Worm (Caenorhabditis elegans) whole organism, L3 larva: ENCODE results near the gene cest-13.

Source experiments
- ZK546.5 ChIP-seq: sonication (generic microtip); optimal IDR thresholded peaks from 2 replicates; lab custom pipeline; 2017; ENCODE audit warnings: missing biosample characterization, missing genetic modification characterization
- aly-2 ChIP-seq: fragments of 150-350 bp; optimal IDR thresholded peaks from 2 replicates; lab custom pipeline; 2014; ENCODE audit warnings: missing biosample characterization, missing genetic modification characterization
- ama-1 ChIP-seq: fragments of 150-350 bp; optimal IDR thresholded peaks from 2 replicates; lab custom pipeline; 2018
- ceh-28 ChIP-seq: fragments of 150-350 bp; optimal IDR thresholded peaks from 2 replicates; lab custom pipeline; 2014; ENCODE audit warnings: missing biosample characterization, missing genetic modification reagents, missing genetic modification characterization
- ceh-9 ChIP-seq: sonication (generic microtip); optimal IDR thresholded peaks from 2 replicates; lab custom pipeline; 2018; ENCODE audit warnings: missing biosample characterization, missing genetic modification characterization
- daf-12 ChIP-seq: fragments of 150-350 bp; optimal IDR thresholded peaks from 2 replicates; lab custom pipeline; 2014; ENCODE audit warnings: missing biosample characterization, missing genetic modification reagents, missing genetic modification characterization
- egl-27 ChIP-seq: sonication (generic microtip); optimal IDR thresholded peaks from 4 replicates; lab custom pipeline; 2017; ENCODE audit warnings: missing biosample characterization, missing genetic modification reagents, missing genetic modification characterization
- egl-5 ChIP-seq: fragments of 150-350 bp; optimal IDR thresholded peaks from 2 replicates; lab custom pipeline; 2017; ENCODE audit warnings: missing biosample characterization, missing genetic modification reagents, missing genetic modification characterization, inconsistent platforms
- elt-2 ChIP-seq: sonication (generic microtip); optimal IDR thresholded peaks from 2 replicates; lab custom pipeline; 2016; ENCODE audit warnings: missing genetic modification reagents, mild to moderate bottlenecking, missing genetic modification characterization, missing compliant biosample characterization
- elt-3 ChIP-seq, 3 experiments: fragments of 150-350 bp in 1 of 3; sonication (generic microtip) in 2 of 3; optimal IDR thresholded peaks; 2 replicates in 2 of 3; 4 replicates in 1 of 3; lab custom pipeline; 2014 to 2017; ENCODE audit warnings: missing biosample characterization in 3 of 3, missing genetic modification characterization in 3 of 3
- eor-1 ChIP-seq, 2 experiments: fragments of 150-350 bp; optimal IDR thresholded peaks; 2 replicates each; lab custom pipeline; 2014 to 2018; ENCODE audit warnings: missing biosample characterization in 2 of 2, missing genetic modification characterization in 2 of 2
- fkh-10 ChIP-seq: sonication (generic microtip); optimal IDR thresholded peaks from 2 replicates; lab custom pipeline; 2017; ENCODE audit warnings: missing biosample characterization, missing genetic modification reagents, missing genetic modification characterization
- fkh-2 ChIP-seq: fragments of 150-350 bp; optimal IDR thresholded peaks from 2 replicates; lab custom pipeline; 2014; ENCODE audit warnings: missing biosample characterization, missing genetic modification reagents, missing genetic modification characterization
- fos-1 ChIP-seq: fragments of 150-350 bp; optimal IDR thresholded peaks from 2 replicates; lab custom pipeline; 2014; ENCODE audit warnings: missing biosample characterization, missing genetic modification characterization
- hmg-11 ChIP-seq: sonication (generic microtip); optimal IDR thresholded peaks from 2 replicates; lab custom pipeline; 2016; ENCODE audit warnings: missing genetic modification characterization, missing compliant biosample characterization
- jun-1 ChIP-seq: fragments of 150-350 bp; optimal IDR thresholded peaks from 2 replicates; lab custom pipeline; 2014; ENCODE audit warnings: missing biosample characterization, missing genetic modification reagents, missing genetic modification characterization
- lin-15B ChIP-seq: fragments of 150-350 bp; optimal IDR thresholded peaks from 2 replicates; lab custom pipeline; 2014; ENCODE audit warnings: missing biosample characterization, missing genetic modification characterization
- lin-39 ChIP-seq: fragments of 150-350 bp; optimal IDR thresholded peaks from 2 replicates; lab custom pipeline; 2018; ENCODE audit warnings: missing biosample characterization, missing genetic modification reagents, missing genetic modification characterization
- lsy-12 ChIP-seq: sonication (generic microtip); optimal IDR thresholded peaks from 2 replicates; lab custom pipeline; 2016; ENCODE audit warnings: mild to moderate bottlenecking, missing genetic modification characterization, missing compliant biosample characterization
- mdl-1 ChIP-seq: fragments of 150-350 bp; optimal IDR thresholded peaks from 2 replicates; lab custom pipeline; 2014; ENCODE audit warnings: missing biosample characterization, missing genetic modification characterization
- mml-1 ChIP-seq: fragments of 150-350 bp; sonication (generic microtip); optimal IDR thresholded peaks from 3 replicates; lab custom pipeline; 2014; ENCODE audit warnings: missing biosample characterization, missing genetic modification characterization
- nfya-1 ChIP-seq: sonication (generic microtip); optimal IDR thresholded peaks from 2 replicates; lab custom pipeline; 2017; ENCODE audit warnings: missing genetic modification characterization, mild to moderate bottlenecking, missing compliant biosample characterization, antibody characterized with exemption, moderate library complexity; ENCODE audit not compliant: insufficient read depth
- nhr-11 ChIP-seq: fragments of 150-350 bp; optimal IDR thresholded peaks from 2 replicates; lab custom pipeline; 2014; ENCODE audit warnings: missing biosample characterization, missing genetic modification characterization
- nhr-12 ChIP-seq: fragments of 150-350 bp; optimal IDR thresholded peaks from 2 replicates; lab custom pipeline; 2014; ENCODE audit warnings: missing biosample characterization, missing genetic modification characterization
- nhr-23 ChIP-seq: fragments of 150-350 bp; optimal IDR thresholded peaks from 2 replicates; lab custom pipeline; 2014; ENCODE audit warnings: missing biosample characterization, missing genetic modification reagents, missing genetic modification characterization
- nhr-237 ChIP-seq: fragments of 150-350 bp; optimal IDR thresholded peaks from 2 replicates; lab custom pipeline; 2014; ENCODE audit warnings: missing biosample characterization, missing genetic modification characterization
- nhr-25 ChIP-seq: sonication (generic microtip); optimal IDR thresholded peaks from 2 replicates; lab custom pipeline; 2017; ENCODE audit warnings: missing biosample characterization, missing genetic modification characterization
- nhr-28 ChIP-seq: fragments of 150-350 bp; optimal IDR thresholded peaks from 2 replicates; lab custom pipeline; 2014; ENCODE audit warnings: missing biosample characterization, missing genetic modification characterization
- nhr-67 ChIP-seq: fragments of 150-350 bp; optimal IDR thresholded peaks from 2 replicates; lab custom pipeline; 2014; ENCODE audit warnings: missing biosample characterization, missing genetic modification characterization
- nhr-76 ChIP-seq: fragments of 150-350 bp; sonication (generic microtip); optimal IDR thresholded peaks from 5 replicates; lab custom pipeline; 2014; ENCODE audit warnings: missing biosample characterization, missing genetic modification characterization
- nhr-77 ChIP-seq: fragments of 150-350 bp; optimal IDR thresholded peaks from 2 replicates; lab custom pipeline; 2014; ENCODE audit warnings: missing biosample characterization, missing genetic modification characterization
- pha-4 ChIP-seq: fragments of 150-350 bp; optimal IDR thresholded peaks from 2 replicates; lab custom pipeline; 2014; ENCODE audit warnings: missing biosample characterization, missing genetic modification reagents, missing genetic modification characterization
- sea-2 ChIP-seq: fragments of 150-350 bp; sonication (generic microtip); optimal IDR thresholded peaks from 4 replicates; lab custom pipeline; 2014; ENCODE audit warnings: missing biosample characterization, missing genetic modification reagents, missing genetic modification characterization
- skn-1 ChIP-seq: fragments of 150-350 bp; optimal IDR thresholded peaks from 2 replicates; lab custom pipeline; 2014; ENCODE audit warnings: missing biosample characterization, missing genetic modification characterization
- snpc-4 ChIP-seq: fragments of 150-350 bp; optimal IDR thresholded peaks from 2 replicates; lab custom pipeline; 2014; ENCODE audit warnings: missing biosample characterization, missing genetic modification characterization
- tbx-2 ChIP-seq: sonication (generic microtip); optimal IDR thresholded peaks from 2 replicates; lab custom pipeline; 2016; ENCODE audit warnings: mild to moderate bottlenecking, missing genetic modification characterization, missing compliant biosample characterization
- unc-62 ChIP-seq: fragments of 150-350 bp; sonication (generic microtip); optimal IDR thresholded peaks from 4 replicates; lab custom pipeline; 2014; ENCODE audit warnings: missing biosample characterization, missing genetic modification reagents, missing genetic modification characterization
- zag-1 ChIP-seq: fragments of 150-350 bp; optimal IDR thresholded peaks from 2 replicates; lab custom pipeline; 2014; ENCODE audit warnings: missing biosample characterization, missing genetic modification characterization
- ztf-11 ChIP-seq: fragments of 150-350 bp; optimal IDR thresholded peaks from 2 replicates; lab custom pipeline; 2014; ENCODE audit warnings: missing biosample characterization, missing genetic modification characterization

Gene cest-13

DNA sequence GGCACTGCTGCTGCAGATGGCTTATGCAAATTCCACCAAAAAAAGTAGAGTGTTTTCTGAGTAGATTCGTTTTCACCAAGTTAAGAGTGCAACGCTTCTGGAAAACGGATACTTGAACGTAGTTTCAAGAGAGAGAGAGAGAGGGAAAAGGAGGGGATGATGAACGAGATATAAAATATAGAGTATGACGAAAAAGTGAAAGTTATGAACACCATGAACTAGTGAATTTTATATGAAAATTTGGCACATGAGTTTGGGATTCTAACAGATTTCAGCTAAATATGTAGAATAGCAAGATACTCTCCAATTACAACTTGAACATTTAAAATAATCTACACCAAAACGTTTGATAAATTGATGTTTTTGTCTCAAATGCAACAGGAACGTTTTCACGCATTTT, 49.7 kb downstream of the cest-13 start, which contains the start of gene obr-3:
Gene obr-3, minus strand, starts transcription at position 101 of the 400 bp plus-strand sequence.
- TF ChIP-seq ceh-9: no peak
- no peak for TF ChIP-seq skn-1 (tag; lab: Kevin White, UChicago)
- TF ChIP-seq nhr-237: no peak
- TF ChIP-seq nhr-12: no peak
- TF ChIP-seq tbx-2: no peak
- no peak for TF ChIP-seq ZK546.5 (tag; lab: Kevin White, UChicago)
- no peak for TF ChIP-seq snpc-4 (tag; lab: Kevin White, UChicago)
- TF ChIP-seq lin-15B: no peak
- no peak for TF ChIP-seq egl-5 (tag; lab: Kevin White, UChicago)
- TF ChIP-seq nhr-67: no peak
- TF ChIP-seq fos-1: no peak
- TF ChIP-seq hmg-11 (tag; lab: Kevin White, UChicago): no peak
- no peak for TF ChIP-seq ceh-28 (tag; lab: Kevin White, UChicago)
- no peak for TF ChIP-seq nhr-76
- no peak for TF ChIP-seq zag-1 (tag; lab: Kevin White, UChicago)
- TF ChIP-seq pha-4: no peak
- no peak for TF ChIP-seq lsy-12 (tag; lab: Kevin White, UChicago)
- TF ChIP-seq unc-62 (GFP tag; lab: Kevin White, UChicago): no peak
- no peak for TF ChIP-seq aly-2 (tag; lab: Kevin White, UChicago)
- TF ChIP-seq nhr-11 (tag; lab: Kevin White, UChicago): no peak

DNA sequence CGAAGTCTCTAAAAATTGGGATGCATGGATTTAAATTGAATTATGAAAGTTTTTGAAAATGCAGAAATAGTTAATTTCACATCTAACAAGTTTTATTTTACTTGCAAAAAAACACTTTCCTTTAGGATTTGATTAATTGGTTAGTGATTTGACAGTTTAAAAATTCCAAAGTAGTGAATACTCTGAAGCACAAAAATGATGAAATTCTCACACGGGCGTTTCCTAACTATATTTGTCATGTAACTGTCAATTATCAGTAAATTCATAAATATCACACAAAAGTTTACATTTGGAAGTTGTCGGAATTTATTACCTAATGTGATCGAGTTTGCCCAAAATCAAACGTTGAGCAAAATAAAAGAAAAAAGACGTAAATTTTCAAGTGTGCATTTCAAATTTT, 51.1 kb downstream of the cest-13 start:
- TF ChIP-seq snpc-4 (tag; lab: Kevin White, UChicago): no peak
- no peak for TF ChIP-seq jun-1 (tag; lab: Kevin White, UChicago)
- no peak for TF ChIP-seq nhr-25 (tag; lab: Kevin White, UChicago)
- no peak for TF ChIP-seq egl-5 (tag; lab: Kevin White, UChicago)
- no peak for TF ChIP-seq fkh-10 (GFP tag; lab: Kevin White, UChicago)
- no peak for TF ChIP-seq hmg-11 (tag; lab: Kevin White, UChicago)
- TF ChIP-seq nhr-23 (tag; lab: Kevin White, UChicago): no peak
- TF ChIP-seq ama-1 (lab: Kevin White, UChicago): no peak
- no peak for TF ChIP-seq nhr-76
- TF ChIP-seq ceh-28 (tag; lab: Kevin White, UChicago): no peak
- no peak for TF ChIP-seq lin-39
- TF ChIP-seq egl-27: no peak
- no peak for TF ChIP-seq nhr-11 (tag; lab: Kevin White, UChicago)
- no peak for TF ChIP-seq fos-1
- TF ChIP-seq ceh-9: no peak
- no peak for TF ChIP-seq ZK546.5 (tag; lab: Kevin White, UChicago)
- no peak for TF ChIP-seq eor-1 (tag; optimal IDR thresholded peaks at IDR 0.05; lab: Kevin White, UChicago)

DNA sequence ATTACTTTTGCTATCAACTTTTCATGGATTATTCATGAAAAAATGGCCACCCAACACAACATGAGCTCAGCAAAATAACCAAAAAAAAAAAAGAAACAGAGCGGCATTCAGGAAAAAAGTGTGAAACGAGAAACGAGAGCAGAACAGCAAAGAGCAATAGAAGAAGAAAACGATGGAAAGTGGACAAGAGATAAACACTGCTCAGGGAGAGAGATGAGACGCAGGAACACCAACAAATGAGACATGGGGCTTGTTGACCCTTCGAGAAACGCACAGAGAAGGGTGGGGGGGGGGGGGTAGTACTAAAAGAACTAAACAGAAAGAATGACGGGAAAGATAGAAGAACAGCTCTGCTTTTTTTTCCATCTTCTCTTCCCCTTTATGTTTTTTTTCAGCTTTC, 51.9 kb downstream of the cest-13 start:
- TF ChIP-seq ztf-11 (no peak), lin-39 (peak; percentile 1), egl-5 (tag; lab: Kevin White, UChicago) (peak; percentile 44), egl-27 (no peak), lin-15B (no peak), nhr-77 (tag; lab: Kevin White, UChicago) (no peak), mml-1 (tag; lab: Kevin White, UChicago) (no peak), fos-1 (no peak), ZK546.5 (tag; lab: Kevin White, UChicago) (no peak), nhr-28 (tag; lab: Kevin White, UChicago) (no peak), nfya-1 (tag; lab: Kevin White, UChicago) (peak; percentile 44), fkh-2 (tag; lab: Kevin White, UChicago) (no peak), fkh-10 (GFP tag; lab: Kevin White, UChicago) (no peak), aly-2 (tag; lab: Kevin White, UChicago) (no peak), nhr-67 (no peak), elt-3 (tag; optimal IDR thresholded peaks at IDR 0.05; lab: Kevin White, UChicago) (no peak), ama-1 (lab: Kevin White, UChicago) (no peak), skn-1 (tag; lab: Kevin White, UChicago) (no peak), pha-4 (peak; percentile 57), nhr-237 (no peak), nhr-23 (tag; lab: Kevin White, UChicago) (no peak), snpc-4 (tag; lab: Kevin White, UChicago) (no peak), jun-1 (tag; lab: Kevin White, UChicago) (no peak), hmg-11 (tag; lab: Kevin White, UChicago) (peak; percentile 35), nhr-76 (no peak), sea-2 (no peak), daf-12 (tag; lab: Kevin White, UChicago) (no peak), tbx-2 (no peak), mdl-1 (tag; lab: Kevin White, UChicago) (no peak), eor-1 (tag; optimal IDR thresholded peaks at IDR 0.05; lab: Kevin White, UChicago) (no peak), elt-2 (tag; lab: Kevin White, UChicago) (no peak), nhr-12 (no peak)
- TF ChIP-seq, all 47 proteins: peak for 5
